Worm (Caenorhabditis elegans) whole organism, late embryonic: ENCODE data around the gene irld-12.

Experiments used
- ama-1 ChIP-seq: fragments of 150-350 bp; optimal IDR thresholded peaks from 2 replicates; lab custom pipeline; 2014
- ref-2 ChIP-seq: sonication (generic microtip); optimal IDR thresholded peaks from 2 replicates; lab custom pipeline; 2016; ENCODE audit warnings: missing genetic modification characterization, missing compliant biosample characterization
- tbx-2 ChIP-seq: sonication (generic microtip); optimal IDR thresholded peaks from 2 replicates; lab custom pipeline; 2016; ENCODE audit warnings: missing genetic modification characterization, missing compliant biosample characterization
- ttx-3 ChIP-seq: sonication (generic microtip); optimal IDR thresholded peaks from 2 replicates; lab custom pipeline; 2016; ENCODE audit warnings: missing genetic modification reagents, missing genetic modification characterization, missing compliant biosample characterization

- no peak for TF ChIP-seq ref-2 (tag; lab: Kevin White, UChicago)
- TF ChIP-seq ttx-3 (tag; lab: Kevin White, UChicago) = no peak
- no peak for TF ChIP-seq ama-1 (lab: Kevin White, UChicago)
- TF ChIP-seq tbx-2 = no peak
Observed at ce11 chrV:3017930-3018329, 3.3 kb downstream of the irld-12 start.
